Worm (Caenorhabditis elegans) whole organism, L3 larva: ENCODE data around the gene srw-51.

ENCODE experiments used
- ceh-28 ChIP-seq: fragments of 150-350 bp; optimal IDR thresholded peaks from 2 replicates; lab custom pipeline; 2014; ENCODE audit warnings: missing biosample characterization, missing genetic modification reagents, missing genetic modification characterization
- egl-27 ChIP-seq: sonication (generic microtip); optimal IDR thresholded peaks from 4 replicates; lab custom pipeline; 2017; ENCODE audit warnings: missing biosample characterization, missing genetic modification reagents, missing genetic modification characterization
- elt-3 ChIP-seq, 3 experiments: fragments of 150-350 bp in 1 of 3; sonication (generic microtip) in 2 of 3; optimal IDR thresholded peaks; 2 replicates in 2 of 3; 4 replicates in 1 of 3; lab custom pipeline; 2014 to 2017; ENCODE audit warnings: missing biosample characterization in 3 of 3, missing genetic modification characterization in 3 of 3
- fkh-10 ChIP-seq: sonication (generic microtip); optimal IDR thresholded peaks from 2 replicates; lab custom pipeline; 2017; ENCODE audit warnings: missing biosample characterization, missing genetic modification reagents, missing genetic modification characterization
- lin-39 ChIP-seq: fragments of 150-350 bp; optimal IDR thresholded peaks from 2 replicates; lab custom pipeline; 2018; ENCODE audit warnings: missing biosample characterization, missing genetic modification reagents, missing genetic modification characterization
- nhr-12 ChIP-seq: fragments of 150-350 bp; optimal IDR thresholded peaks from 2 replicates; lab custom pipeline; 2014; ENCODE audit warnings: missing biosample characterization, missing genetic modification characterization
- nhr-76 ChIP-seq: fragments of 150-350 bp; sonication (generic microtip); optimal IDR thresholded peaks from 5 replicates; lab custom pipeline; 2014; ENCODE audit warnings: missing biosample characterization, missing genetic modification characterization
- zag-1 ChIP-seq: fragments of 150-350 bp; optimal IDR thresholded peaks from 2 replicates; lab custom pipeline; 2014; ENCODE audit warnings: missing biosample characterization, missing genetic modification characterization

- no peak for TF ChIP-seq zag-1 (tag; lab: Kevin White, UChicago)
- no peak for TF ChIP-seq lin-39 (tag; lab: Kevin White, UChicago)
- TF ChIP-seq elt-3 (tag; optimal IDR thresholded peaks at IDR 0.05; lab: Kevin White, UChicago) = no peak
- TF ChIP-seq ceh-28 (tag; lab: Kevin White, UChicago) = no peak
- TF ChIP-seq fkh-10 (GFP tag; lab: Kevin White, UChicago) = no peak
- no peak for TF ChIP-seq nhr-12 (tag; lab: Kevin White, UChicago)
- no peak for TF ChIP-seq egl-27 (tag; lab: Kevin White, UChicago)
- TF ChIP-seq nhr-76 (tag; lab: Kevin White, UChicago) = no peak
These were observed 19.4 kb downstream of the srw-51 start for ce11 chrV:17151292-17151691.
